Fruit fly (Drosophila melanogaster): ENCODE data around the gene CG8072.

DNA sequence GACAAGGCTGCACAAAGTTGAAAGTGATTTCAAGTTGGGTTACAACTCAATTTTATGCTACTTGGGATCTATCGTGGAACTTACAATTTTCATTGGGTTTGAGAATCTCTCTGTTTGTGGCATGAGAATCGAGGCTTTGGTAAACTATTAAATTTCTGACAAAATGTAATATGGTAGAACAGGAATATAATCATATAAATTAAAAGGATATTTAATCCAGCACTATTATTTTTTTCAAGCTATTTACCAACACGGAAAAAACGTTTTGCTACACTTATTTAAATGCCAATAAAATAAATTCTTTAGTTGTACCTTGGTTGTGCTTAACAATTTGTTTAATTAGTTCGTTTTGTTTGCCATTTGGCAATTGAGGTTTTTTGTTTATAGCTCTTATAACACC is at the start of gene CG8072:
- no peak for TF ChIP-seq CG3995 (GFP tag; optimal IDR thresholded peaks at IDR 0.05)
- no peak for TF ChIP-seq br (optimal IDR thresholded peaks at IDR 0.05)
- TF ChIP-seq unpg (GFP tag; optimal IDR thresholded peaks at IDR 0.05) = no peak
- TF ChIP-seq CG4424 (GFP tag; optimal IDR thresholded peaks at IDR 0.05) = no peak
